Worm (Caenorhabditis elegans) whole organism, L3 larva: ENCODE measurements around the gene str-243.

Experiments
- R02D3.7 ChIP-seq: fragments of 150-350 bp; optimal IDR thresholded peaks from 2 replicates; lab custom pipeline; 2014; ENCODE audit warnings: missing biosample characterization, missing genetic modification characterization
- ZK546.5 ChIP-seq: sonication (generic microtip); optimal IDR thresholded peaks from 2 replicates; lab custom pipeline; 2017; ENCODE audit warnings: missing biosample characterization, missing genetic modification characterization
- aly-2 ChIP-seq: fragments of 150-350 bp; optimal IDR thresholded peaks from 2 replicates; lab custom pipeline; 2014; ENCODE audit warnings: missing biosample characterization, missing genetic modification characterization
- ama-1 ChIP-seq: fragments of 150-350 bp; optimal IDR thresholded peaks from 2 replicates; lab custom pipeline; 2018
- ceh-28 ChIP-seq: fragments of 150-350 bp; optimal IDR thresholded peaks from 2 replicates; lab custom pipeline; 2014; ENCODE audit warnings: missing biosample characterization, missing genetic modification reagents, missing genetic modification characterization
- ceh-82 ChIP-seq: fragments of 150-350 bp; optimal IDR thresholded peaks from 2 replicates; lab custom pipeline; 2014; ENCODE audit warnings: missing biosample characterization, missing genetic modification characterization
- daf-12 ChIP-seq: fragments of 150-350 bp; optimal IDR thresholded peaks from 2 replicates; lab custom pipeline; 2014; ENCODE audit warnings: missing biosample characterization, missing genetic modification reagents, missing genetic modification characterization
- egl-27 ChIP-seq: sonication (generic microtip); optimal IDR thresholded peaks from 4 replicates; lab custom pipeline; 2017; ENCODE audit warnings: missing biosample characterization, missing genetic modification reagents, missing genetic modification characterization
- egl-5 ChIP-seq: fragments of 150-350 bp; optimal IDR thresholded peaks from 2 replicates; lab custom pipeline; 2017; ENCODE audit warnings: missing biosample characterization, missing genetic modification reagents, missing genetic modification characterization, inconsistent platforms
- elt-1 ChIP-seq: fragments of 150-350 bp; optimal IDR thresholded peaks from 2 replicates; lab custom pipeline; 2014; ENCODE audit warnings: missing biosample characterization, missing genetic modification characterization
- elt-2 ChIP-seq: sonication (generic microtip); optimal IDR thresholded peaks from 2 replicates; lab custom pipeline; 2016; ENCODE audit warnings: missing genetic modification reagents, mild to moderate bottlenecking, missing genetic modification characterization, missing compliant biosample characterization
- elt-3 ChIP-seq, 3 experiments: fragments of 150-350 bp in 1 of 3; sonication (generic microtip) in 2 of 3; optimal IDR thresholded peaks; 2 replicates in 2 of 3; 4 replicates in 1 of 3; lab custom pipeline; 2014 to 2017; ENCODE audit warnings: missing biosample characterization in 3 of 3, missing genetic modification characterization in 3 of 3
- eor-1 ChIP-seq, 2 experiments: fragments of 150-350 bp; optimal IDR thresholded peaks; 2 replicates each; lab custom pipeline; 2014 to 2018; ENCODE audit warnings: missing biosample characterization in 2 of 2, missing genetic modification characterization in 2 of 2
- fkh-10 ChIP-seq: sonication (generic microtip); optimal IDR thresholded peaks from 2 replicates; lab custom pipeline; 2017; ENCODE audit warnings: missing biosample characterization, missing genetic modification reagents, missing genetic modification characterization
- fkh-2 ChIP-seq: fragments of 150-350 bp; optimal IDR thresholded peaks from 2 replicates; lab custom pipeline; 2014; ENCODE audit warnings: missing biosample characterization, missing genetic modification reagents, missing genetic modification characterization
- fos-1 ChIP-seq: fragments of 150-350 bp; optimal IDR thresholded peaks from 2 replicates; lab custom pipeline; 2014; ENCODE audit warnings: missing biosample characterization, missing genetic modification characterization
- hmg-11 ChIP-seq: sonication (generic microtip); optimal IDR thresholded peaks from 2 replicates; lab custom pipeline; 2016; ENCODE audit warnings: missing genetic modification characterization, missing compliant biosample characterization
- jun-1 ChIP-seq: fragments of 150-350 bp; optimal IDR thresholded peaks from 2 replicates; lab custom pipeline; 2014; ENCODE audit warnings: missing biosample characterization, missing genetic modification reagents, missing genetic modification characterization
- lin-39 ChIP-seq: fragments of 150-350 bp; optimal IDR thresholded peaks from 2 replicates; lab custom pipeline; 2018; ENCODE audit warnings: missing biosample characterization, missing genetic modification reagents, missing genetic modification characterization
- lsy-12 ChIP-seq: sonication (generic microtip); optimal IDR thresholded peaks from 2 replicates; lab custom pipeline; 2016; ENCODE audit warnings: mild to moderate bottlenecking, missing genetic modification characterization, missing compliant biosample characterization
- mml-1 ChIP-seq: fragments of 150-350 bp; sonication (generic microtip); optimal IDR thresholded peaks from 3 replicates; lab custom pipeline; 2014; ENCODE audit warnings: missing biosample characterization, missing genetic modification characterization
- nfya-1 ChIP-seq: sonication (generic microtip); optimal IDR thresholded peaks from 2 replicates; lab custom pipeline; 2017; ENCODE audit warnings: missing genetic modification characterization, mild to moderate bottlenecking, missing compliant biosample characterization, antibody characterized with exemption, moderate library complexity; ENCODE audit not compliant: insufficient read depth
- nhr-12 ChIP-seq: fragments of 150-350 bp; optimal IDR thresholded peaks from 2 replicates; lab custom pipeline; 2014; ENCODE audit warnings: missing biosample characterization, missing genetic modification characterization
- nhr-237 ChIP-seq: fragments of 150-350 bp; optimal IDR thresholded peaks from 2 replicates; lab custom pipeline; 2014; ENCODE audit warnings: missing biosample characterization, missing genetic modification characterization
- nhr-25 ChIP-seq: sonication (generic microtip); optimal IDR thresholded peaks from 2 replicates; lab custom pipeline; 2017; ENCODE audit warnings: missing biosample characterization, missing genetic modification characterization
- nhr-28 ChIP-seq: fragments of 150-350 bp; optimal IDR thresholded peaks from 2 replicates; lab custom pipeline; 2014; ENCODE audit warnings: missing biosample characterization, missing genetic modification characterization
- nhr-67 ChIP-seq: fragments of 150-350 bp; optimal IDR thresholded peaks from 2 replicates; lab custom pipeline; 2014; ENCODE audit warnings: missing biosample characterization, missing genetic modification characterization
- nhr-76 ChIP-seq: fragments of 150-350 bp; sonication (generic microtip); optimal IDR thresholded peaks from 5 replicates; lab custom pipeline; 2014; ENCODE audit warnings: missing biosample characterization, missing genetic modification characterization
- nhr-77 ChIP-seq: fragments of 150-350 bp; optimal IDR thresholded peaks from 2 replicates; lab custom pipeline; 2014; ENCODE audit warnings: missing biosample characterization, missing genetic modification characterization
- pha-4 ChIP-seq: fragments of 150-350 bp; optimal IDR thresholded peaks from 2 replicates; lab custom pipeline; 2014; ENCODE audit warnings: missing biosample characterization, missing genetic modification reagents, missing genetic modification characterization
- pqm-1 ChIP-seq: fragments of 150-350 bp; optimal IDR thresholded peaks from 2 replicates; lab custom pipeline; 2017; ENCODE audit warnings: missing biosample characterization, missing genetic modification characterization, inconsistent platforms
- skn-1 ChIP-seq: fragments of 150-350 bp; optimal IDR thresholded peaks from 2 replicates; lab custom pipeline; 2014; ENCODE audit warnings: missing biosample characterization, missing genetic modification characterization
- snpc-4 ChIP-seq: fragments of 150-350 bp; optimal IDR thresholded peaks from 2 replicates; lab custom pipeline; 2014; ENCODE audit warnings: missing biosample characterization, missing genetic modification characterization
- unc-39 ChIP-seq: sonication (generic microtip); optimal IDR thresholded peaks from 4 replicates; lab custom pipeline; 2017; ENCODE audit warnings: missing biosample characterization, missing genetic modification characterization
- zag-1 ChIP-seq: fragments of 150-350 bp; optimal IDR thresholded peaks from 2 replicates; lab custom pipeline; 2014; ENCODE audit warnings: missing biosample characterization, missing genetic modification characterization
- ztf-11 ChIP-seq: fragments of 150-350 bp; optimal IDR thresholded peaks from 2 replicates; lab custom pipeline; 2014; ENCODE audit warnings: missing biosample characterization, missing genetic modification characterization
- ztf-4 ChIP-seq: fragments of 150-350 bp; optimal IDR thresholded peaks from 2 replicates; lab custom pipeline; 2014; ENCODE audit warnings: missing biosample characterization, missing genetic modification characterization

str-243 gene

DNA sequence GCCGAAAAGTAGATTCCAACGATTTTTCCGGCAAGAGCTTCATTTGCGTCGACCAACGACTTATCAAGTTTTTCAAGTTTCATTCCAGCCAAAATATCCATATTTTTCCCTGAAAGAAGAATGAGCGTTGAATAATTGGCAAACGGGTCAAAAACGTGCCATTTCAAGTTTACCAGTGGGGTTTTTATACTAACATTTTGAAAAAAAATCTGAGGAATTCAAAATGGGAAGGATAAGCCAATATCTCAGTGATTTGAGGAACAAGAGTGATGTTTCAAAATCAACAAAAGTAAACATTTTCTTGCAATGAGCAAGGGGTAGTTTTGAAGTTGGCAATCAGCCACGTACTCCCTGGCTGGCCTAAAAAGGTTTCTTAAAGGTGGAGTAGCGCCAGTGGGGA is 11.7 kb downstream of the str-243 start, which contains the start of gene trx-5:
TSS of gene trx-5 (minus strand) at position 101 of the 400 bp plus-strand sequence.
- TF ChIP-seq ceh-28 (no peak), hmg-11 (tag; lab: Kevin White, UChicago) (no peak), skn-1 (tag; lab: Kevin White, UChicago) (no peak), mml-1 (tag; lab: Kevin White, UChicago) (no peak), elt-3 (tag; optimal IDR thresholded peaks at IDR 0.05; lab: Kevin White, UChicago) (no peak), egl-27 (tag; lab: Kevin White, UChicago) (no peak), ceh-82 (tag; lab: Kevin White, UChicago) (no peak), pqm-1 (no peak), nhr-12 (no peak), snpc-4 (tag; lab: Kevin White, UChicago) (no peak), ztf-4 (tag; lab: Kevin White, UChicago) (no peak), nhr-237 (no peak)

- TF ChIP-seq zag-1 (tag; lab: Kevin White, UChicago) (no peak), elt-2 (no peak), egl-5 (tag; lab: Kevin White, UChicago) (no peak), ztf-4 (tag; lab: Kevin White, UChicago) (no peak), nhr-237 (no peak), eor-1 (tag; optimal IDR thresholded peaks at IDR 0.05; lab: Kevin White, UChicago) (no peak), elt-3 (tag; optimal IDR thresholded peaks at IDR 0.05; lab: Kevin White, UChicago) (no peak), daf-12 (tag; lab: Kevin White, UChicago) (no peak), nhr-28 (no peak), ama-1 (no peak), lin-39 (no peak), ceh-28 (no peak), jun-1 (tag; lab: Kevin White, UChicago) (no peak), unc-39 (no peak), hmg-11 (tag; lab: Kevin White, UChicago) (no peak), ZK546.5 (no peak), pqm-1 (no peak), ceh-82 (tag; lab: Kevin White, UChicago) (no peak), fkh-2 (tag; lab: Kevin White, UChicago) (no peak), aly-2 (tag; lab: Kevin White, UChicago) (no peak)
Measured at ce11 chrV:1536979-1537378, 14.4 kb downstream of the str-243 start, which contains the start of gene K02H11.9. K02H11.9 (minus strand) TSS chrV:1537079.

DNA sequence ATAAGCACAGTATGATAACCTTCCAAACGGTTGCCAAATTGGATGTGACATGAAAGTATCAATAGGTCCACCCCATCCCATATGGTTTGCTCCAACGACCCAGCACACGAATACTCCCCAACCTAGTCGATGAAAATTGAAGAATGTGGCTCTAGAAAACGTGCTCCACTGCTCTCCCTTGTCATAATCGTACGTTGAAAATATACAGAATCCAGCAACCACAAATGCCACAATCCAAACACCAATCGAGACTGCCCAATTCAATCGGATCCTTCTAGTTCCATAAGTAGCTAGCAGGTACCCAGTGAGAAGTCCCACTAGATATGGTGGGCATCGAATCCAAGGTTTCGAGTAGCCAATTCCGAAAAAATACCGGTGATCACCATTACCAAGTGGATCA is 16.3 kb downstream of the str-243 start:
- TF ChIP-seq R02D3.7 (tag; lab: Kevin White, UChicago) = no peak
- no peak for TF ChIP-seq ztf-11 (tag; lab: Kevin White, UChicago)
- no peak for TF ChIP-seq nhr-76 (tag; lab: Kevin White, UChicago)
- TF ChIP-seq hmg-11 (tag; lab: Kevin White, UChicago) = no peak
- TF ChIP-seq elt-1 = no peak
- TF ChIP-seq daf-12 (tag; lab: Kevin White, UChicago) = no peak
- no peak for TF ChIP-seq nfya-1
- TF ChIP-seq fkh-10 = no peak
- TF ChIP-seq unc-39 = no peak
- TF ChIP-seq aly-2 (tag; lab: Kevin White, UChicago) = no peak

DNA sequence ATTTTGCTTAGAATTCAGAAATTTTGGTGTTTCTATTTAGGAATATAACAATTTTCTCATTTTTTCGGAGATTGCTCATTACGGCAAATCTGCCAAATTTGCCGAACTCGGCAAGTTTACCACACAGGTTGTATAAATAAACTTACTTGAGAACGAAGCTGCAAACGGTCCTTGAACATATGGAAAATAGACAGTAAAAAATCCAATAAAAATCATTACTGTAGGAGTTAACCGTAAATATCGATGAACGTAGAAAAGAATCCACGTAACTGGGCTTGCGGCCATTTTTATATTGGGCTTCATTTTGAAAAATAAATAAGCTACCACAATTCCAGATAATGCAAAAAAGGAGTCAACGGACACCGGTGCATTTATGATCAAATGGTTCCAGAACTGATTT is 17.7 kb downstream of the str-243 start:
- TF ChIP-seq zag-1 (tag; lab: Kevin White, UChicago) (no peak), ceh-28 (no peak), fos-1 (tag; lab: Kevin White, UChicago) (no peak), daf-12 (tag; lab: Kevin White, UChicago) (no peak), lin-39 (no peak), nhr-77 (tag; lab: Kevin White, UChicago) (no peak), nhr-25 (tag; lab: Kevin White, UChicago) (no peak), eor-1 (tag; optimal IDR thresholded peaks at IDR 0.05; lab: Kevin White, UChicago) (no peak), lsy-12 (no peak), elt-3 (tag; optimal IDR thresholded peaks at IDR 0.05; lab: Kevin White, UChicago) (no peak), pha-4 (tag; lab: Kevin White, UChicago) (no peak), elt-1 (no peak), nhr-67 (no peak)

DNA sequence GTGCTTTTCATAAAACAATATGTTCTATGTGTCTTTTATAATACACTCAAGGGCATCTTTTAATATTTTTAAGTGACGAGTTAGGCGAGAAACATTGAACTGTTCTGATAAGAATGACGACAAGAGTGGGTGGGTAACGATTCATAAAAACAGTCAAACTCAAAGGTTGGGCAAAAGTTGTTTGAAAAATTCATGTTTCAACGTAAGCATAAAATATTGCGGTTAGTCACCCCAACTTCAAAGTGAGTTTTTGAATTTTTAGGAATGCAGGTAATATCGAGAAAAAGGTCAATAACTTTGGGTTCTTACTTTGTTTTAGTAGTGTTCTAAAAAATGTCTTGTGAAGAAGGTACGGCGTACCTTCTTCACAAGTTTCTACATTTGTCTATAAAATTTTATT is 19.2 kb downstream of the str-243 start, which contains the start of gene oac-31:
TSS of gene oac-31 (minus strand) at position 101 of the 400 bp plus-strand sequence.
- TF ChIP-seq skn-1 (tag; lab: Kevin White, UChicago) = no peak
- peak; percentile 40 for TF ChIP-seq pqm-1
